Fruit fly (Drosophila melanogaster) whole organism, prepupa: ENCODE data around the gene CG4572.
A peak's percentile ranks its signal among the peaks of the same experiment; 100 is the strongest.

ENCODE experiments used
- CG10631 ChIP-seq: fragments of 200-800 bp; sonication (Bioruptor generic); optimal IDR thresholded peaks from 2 replicates; lab custom pipeline; 2016; ENCODE audit warnings: missing biosample characterization, missing genetic modification characterization
- CG10669 ChIP-seq: fragments of 200-800 bp; sonication (Bioruptor generic); optimal IDR thresholded peaks from 3 replicates; lab custom pipeline; 2018; ENCODE audit warnings: missing biosample characterization, mild to moderate bottlenecking, missing genetic modification characterization, moderate library complexity
- CG1621 ChIP-seq: fragments of 200-800 bp; sonication (Bioruptor generic); optimal IDR thresholded peaks from 3 replicates; lab custom pipeline; 2018; ENCODE audit warnings: missing biosample characterization, mild to moderate bottlenecking, missing genetic modification characterization
- CG16779 ChIP-seq: fragments of 200-800 bp; sonication (Bioruptor generic); optimal IDR thresholded peaks from 3 replicates; lab custom pipeline; 2017; ENCODE audit warnings: missing biosample characterization, mild to moderate bottlenecking, missing genetic modification characterization
- CG3032 ChIP-seq: fragments of 200-800 bp; optimal IDR thresholded peaks from 2 replicates; lab custom pipeline; 2019; ENCODE audit warnings: missing biosample characterization, mild to moderate bottlenecking, missing genetic modification characterization, moderate library complexity
- CG31627 ChIP-seq: fragments of 200-800 bp; sonication (Bioruptor generic); optimal IDR thresholded peaks from 3 replicates; lab custom pipeline; 2016; ENCODE audit warnings: missing biosample characterization, missing genetic modification characterization
- CG32006 ChIP-seq: fragments of 200-800 bp; sonication (Bioruptor generic); optimal IDR thresholded peaks from 3 replicates; lab custom pipeline; 2017; ENCODE audit warnings: missing biosample characterization, mild to moderate bottlenecking, missing genetic modification characterization
- CG3919 ChIP-seq: fragments of 200-800 bp; sonication (Bioruptor generic); optimal IDR thresholded peaks from 3 replicates; lab custom pipeline; 2016; ENCODE audit warnings: missing biosample characterization, missing genetic modification characterization
- CG6276 ChIP-seq: fragments of 200-800 bp; sonication (Bioruptor generic); optimal IDR thresholded peaks from 2 replicates; lab custom pipeline; 2017; ENCODE audit warnings: missing biosample characterization, mild to moderate bottlenecking, missing genetic modification characterization
- CG6854 ChIP-seq: fragments of 200-800 bp; sonication (Bioruptor generic); optimal IDR thresholded peaks from 2 replicates; lab custom pipeline; 2017; ENCODE audit warnings: missing biosample characterization, mild to moderate bottlenecking, missing genetic modification characterization
- CG8119 ChIP-seq: fragments of 200-800 bp; sonication (Bioruptor generic); IDR thresholded peaks from 3 replicates; pipeline ENCODE4 v1.3.6; 2022; ENCODE audit warnings: missing biosample characterization, missing genetic modification characterization
- CG8319 ChIP-seq: fragments of 200-800 bp; sonication (Bioruptor generic); optimal IDR thresholded peaks from 3 replicates; lab custom pipeline; 2016; ENCODE audit warnings: missing biosample characterization, missing genetic modification characterization
- CG9139 ChIP-seq: fragments of 200-800 bp; sonication (Bioruptor generic); optimal IDR thresholded peaks from 3 replicates; lab custom pipeline; 2017; ENCODE audit warnings: missing biosample characterization, mild to moderate bottlenecking, missing genetic modification characterization
- Eip78C ChIP-seq: fragments of 200-800 bp; sonication (Bioruptor generic); peaks from one replicate; lab custom pipeline; 2016; ENCODE audit warnings: missing biosample characterization, missing genetic modification characterization
- Gug ChIP-seq: fragments of 200-800 bp; sonication (Bioruptor generic); IDR thresholded peaks from 2 replicates; pipeline ENCODE4 v1.3.6; 2022; ENCODE audit warnings: missing biosample characterization, missing genetic modification characterization
- Hr38 ChIP-seq: sonication (Bioruptor generic); optimal IDR thresholded peaks from 2 replicates; lab custom pipeline; 2016; ENCODE audit warnings: missing biosample characterization, missing genetic modification characterization
- Lpt ChIP-seq: fragments of 200-800 bp; sonication (Bioruptor generic); optimal IDR thresholded peaks from 3 replicates; lab custom pipeline; 2016; ENCODE audit warnings: missing biosample characterization, missing genetic modification characterization
- Met ChIP-seq: fragments of 200-800 bp; sonication (Bioruptor generic); optimal IDR thresholded peaks from 3 replicates; lab custom pipeline; 2016; ENCODE audit warnings: missing biosample characterization, missing genetic modification characterization
- OdsH ChIP-seq: fragments of 200-800 bp; sonication (Bioruptor generic); optimal IDR thresholded peaks from 3 replicates; lab custom pipeline; 2016; ENCODE audit warnings: missing biosample characterization, missing genetic modification characterization
- Sox102F ChIP-seq: fragments of 200-800 bp; sonication (Bioruptor generic); optimal IDR thresholded peaks from 2 replicates; lab custom pipeline; 2016; ENCODE audit warnings: missing biosample characterization, mild to moderate bottlenecking, missing genetic modification characterization
- Sox15 ChIP-seq: fragments of 200-800 bp; sonication (Bioruptor generic); optimal IDR thresholded peaks from 3 replicates; lab custom pipeline; 2016; ENCODE audit warnings: missing biosample characterization, missing genetic modification characterization
- achi ChIP-seq: fragments of 200-800 bp; sonication (Bioruptor generic); optimal IDR thresholded peaks from 3 replicates; lab custom pipeline; 2016; ENCODE audit warnings: missing biosample characterization, missing genetic modification characterization
- acj6 ChIP-seq: fragments of 200-800 bp; sonication (Bioruptor generic); optimal IDR thresholded peaks from 3 replicates; lab custom pipeline; 2016; ENCODE audit warnings: missing biosample characterization, missing genetic modification characterization
- eg ChIP-seq: fragments of 200-800 bp; sonication (Bioruptor generic); IDR thresholded peaks from 3 replicates; pipeline ENCODE4 v1.3.6; 2022; ENCODE audit warnings: missing biosample characterization, missing genetic modification characterization
- esn ChIP-seq: fragments of 200-800 bp; sonication (Bioruptor generic); optimal IDR thresholded peaks from 2 replicates; lab custom pipeline; 2016; ENCODE audit warnings: missing biosample characterization, mild to moderate bottlenecking, missing genetic modification characterization, moderate library complexity
- fd85E ChIP-seq: fragments of 200-800 bp; sonication (Bioruptor generic); optimal IDR thresholded peaks from 3 replicates; lab custom pipeline; 2016; ENCODE audit warnings: missing biosample characterization, missing genetic modification characterization
- lz ChIP-seq: fragments of 200-800 bp; sonication (Bioruptor generic); optimal IDR thresholded peaks from 3 replicates; lab custom pipeline; 2016; ENCODE audit warnings: missing biosample characterization, missing genetic modification characterization
- net ChIP-seq: fragments of 200-800 bp; sonication (Bioruptor generic); optimal IDR thresholded peaks from 3 replicates; lab custom pipeline; 2016; ENCODE audit warnings: missing biosample characterization, missing genetic modification characterization
- pdm3 ChIP-seq: fragments of 200-800 bp; sonication (Bioruptor generic); optimal IDR thresholded peaks from 3 replicates; lab custom pipeline; 2016; ENCODE audit warnings: missing biosample characterization, missing genetic modification characterization
- salr ChIP-seq, 2 experiments: fragments of 200-800 bp; sonication (Bioruptor generic); optimal IDR thresholded peaks; 3 replicates each; lab custom pipeline; 2016 to 2018; ENCODE audit warnings: missing biosample characterization in 2 of 2, missing genetic modification characterization in 2 of 2, mild to moderate bottlenecking in 1 of 2
- spab ChIP-seq: fragments of 200-800 bp; sonication (Bioruptor generic); optimal IDR thresholded peaks from 2 replicates; lab custom pipeline; 2017; ENCODE audit warnings: missing biosample characterization, mild to moderate bottlenecking, missing genetic modification characterization, missing genetic modification reagents
- ss ChIP-seq, 2 experiments: fragments of 200-800 bp; sonication (Bioruptor generic); optimal IDR thresholded peaks; 2 replicates in 1 of 2; 3 replicates in 1 of 2; lab custom pipeline; 2017 to 2018; ENCODE audit warnings: mild to moderate bottlenecking in 2 of 2, missing biosample characterization in 2 of 2, missing genetic modification characterization in 2 of 2, moderate library complexity in 1 of 2

CG4572 gene

dm6 chr3R:19846870-19847590 lies 17.2 kb downstream of the CG4572 start, which contains the start of gene MICU3 (continued):
- TF ChIP-seq CG9139 (GFP tag; lab: Kevin White, UChicago), result no peak
- no peak for TF ChIP-seq Hr38 (GFP tag; lab: Kevin White, UChicago)
- no peak for TF ChIP-seq CG6276 (GFP tag; lab: Kevin White, UChicago)
- no peak for TF ChIP-seq CG32006 (GFP tag; lab: Kevin White, UChicago)
- peak; percentile 6 for TF ChIP-seq CG8319
- TF ChIP-seq lz, result peak; percentile 59
- TF ChIP-seq CG10631 (GFP tag; lab: Kevin White, UChicago), result peak; percentile 69
- TF ChIP-seq pdm3, result no peak
- peak; percentile 40 for TF ChIP-seq Sox15
- TF ChIP-seq eg (GFP tag; lab: Robert Waterston, UW), result no peak; the same call in 2 of the 3 replicates
- TF ChIP-seq esn (GFP tag; lab: Kevin White, UChicago), result peak; percentile 52
- TF ChIP-seq CG6854, result no peak
- no peak for TF ChIP-seq Met (GFP tag; lab: Kevin White, UChicago)

dm6 chr3R:19843888-19844287 lies 20.3 kb downstream of the CG4572 start:
- TF ChIP-seq Sox102F (GFP tag; lab: Kevin White, UChicago), result no peak
- TF ChIP-seq Eip78C (GFP tag; lab: Kevin White, UChicago), result peak; percentile 23

dm6 chr3R:19840545-19840944 lies 23.6 kb downstream of the CG4572 start, which contains the start of gene CG31459:
CG31459 (plus strand) TSS chr3R:19840845.
- TF ChIP-seq ss (GFP tag; optimal IDR thresholded peaks at IDR 0.05; lab: Kevin White, UChicago) (no peak), Lpt (GFP tag; lab: Kevin White, UChicago) (no peak), CG1621 (tag; lab: Kevin White, UChicago) (no peak), lz (no peak), Eip78C (GFP tag; lab: Kevin White, UChicago) (no peak), CG32006 (GFP tag; lab: Kevin White, UChicago) (no peak), pdm3 (no peak), Sox102F (GFP tag; lab: Kevin White, UChicago) (no peak), CG10669 (GFP tag; lab: Kevin White, UChicago) (no peak)

dm6 chr3R:19838925-19839601 lies 25.1 kb downstream of the CG4572 start:
- TF ChIP-seq OdsH (GFP tag; lab: Kevin White, UChicago) (no peak), CG1621 (tag; lab: Kevin White, UChicago) (no peak), acj6 (GFP tag; lab: Kevin White, UChicago) (no peak), salr (GFP tag; optimal IDR thresholded peaks at IDR 0.05; lab: Kevin White, UChicago) (no peak), Met (GFP tag; lab: Kevin White, UChicago) (no peak), pdm3 (no peak), CG31627 (GFP tag; lab: Kevin White, UChicago) (no peak), CG8319 (no peak), fd85E (GFP tag; lab: Kevin White, UChicago) (no peak), CG3919 (GFP tag; lab: Kevin White, UChicago) (no peak), spab (GFP tag; lab: Kevin White, UChicago) (no peak), CG16779 (tag; lab: Kevin White, UChicago) (no peak), achi (no peak), Gug (GFP tag; lab: Robert Waterston, UW) (no peak), eg (GFP tag; lab: Robert Waterston, UW) (no peak), net (no peak), CG8119 (no peak), CG3032 (tag; lab: Kevin White, UChicago) (no peak), CG6854 (no peak)
